Fruit fly (Drosophila melanogaster): ENCODE measurements around the gene myd.

myd gene

DNA sequence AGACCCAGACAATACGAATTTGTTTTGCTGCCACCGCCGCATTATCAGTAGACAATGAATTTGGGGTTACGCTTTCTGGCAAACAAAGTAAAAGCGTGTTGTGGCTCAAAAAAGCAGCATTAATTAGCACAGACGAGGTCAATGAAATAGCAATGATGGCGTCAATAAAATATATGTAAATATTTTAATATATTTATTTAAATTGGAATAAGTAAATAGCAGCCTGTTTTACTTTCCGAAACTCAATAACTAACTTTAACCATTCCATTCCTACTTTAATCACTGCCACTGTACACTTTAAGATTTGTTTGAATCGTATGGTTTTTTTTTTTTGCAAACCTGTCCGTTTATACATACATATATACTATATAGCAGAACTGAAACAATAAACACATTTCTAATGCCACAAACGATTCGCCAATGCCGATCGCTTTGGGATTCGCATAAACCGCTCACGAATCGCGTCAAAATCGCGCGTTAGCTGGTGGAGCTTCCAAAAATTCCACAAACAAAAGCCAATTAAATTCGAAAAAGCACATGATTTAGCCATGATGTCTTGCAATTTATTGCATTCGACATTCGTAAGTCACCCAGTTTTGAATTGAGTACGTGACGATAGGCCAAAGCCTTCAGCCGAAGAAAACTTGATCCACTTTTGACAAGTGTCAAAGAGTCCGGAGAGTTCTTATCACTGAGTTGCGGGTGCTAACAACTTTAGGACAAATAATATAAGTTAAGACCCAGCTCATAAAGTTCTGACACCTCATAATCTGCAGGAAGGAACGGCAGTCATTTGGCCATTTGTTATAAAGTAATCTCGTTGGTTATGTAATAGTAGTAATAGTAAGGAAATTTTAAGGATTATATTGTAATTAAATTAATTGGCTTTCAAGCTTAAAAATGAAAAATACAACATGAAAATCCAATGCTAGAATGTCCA, 28.3 kb upstream of the myd start (continued):
- peak; percentile 58 for TF ChIP-seq PHDP (tag; optimal IDR thresholded peaks at IDR 0.05)
- TF ChIP-seq CG6654 (GFP tag; optimal IDR thresholded peaks at IDR 0.05) = no peak
- no peak for TF ChIP-seq abd-A (tag; optimal IDR thresholded peaks at IDR 0.05)
- TF ChIP-seq Blimp-1 (GFP tag; optimal IDR thresholded peaks at IDR 0.05) = peak; percentile 16
- TF ChIP-seq tll (GFP tag; optimal IDR thresholded peaks at IDR 0.05) = no peak
- TF ChIP-seq ind (GFP tag; optimal IDR thresholded peaks at IDR 0.05) = peak; percentile 9
- no peak for TF ChIP-seq Gug (GFP tag; IDR thresholded peaks at IDR 0.05)
- no peak; the same call in 1 of the 2 replicates for TF ChIP-seq CG14667 (GFP tag; IDR thresholded peaks at IDR 0.05)
- TF ChIP-seq usp (GFP tag; optimal IDR thresholded peaks at IDR 0.05) = no peak
- TF ChIP-seq CG10959 (GFP tag; IDR thresholded peaks at IDR 0.05) = no peak
- TF ChIP-seq vnd (GFP tag; IDR thresholded peaks at IDR 0.05; ENCODE audit: partially characterized antibody) = no peak
- no peak for TF ChIP-seq crp (GFP tag; optimal IDR thresholded peaks at IDR 0.05)
- no peak for TF ChIP-seq CG11560 (tag; IDR thresholded peaks at IDR 0.05)
- TF ChIP-seq CG2120 (GFP tag; optimal IDR thresholded peaks at IDR 0.05) = peak; percentile 29
- no peak for TF ChIP-seq CG15601 (tag; optimal IDR thresholded peaks at IDR 0.05)
- TF ChIP-seq en (GFP tag; optimal IDR thresholded peaks at IDR 0.05) = no peak
- peak; percentile 48; the same call in 1 of the 2 replicates for TF ChIP-seq CG9932 (GFP tag; IDR thresholded peaks at IDR 0.05)
- TF ChIP-seq vvl (GFP tag; IDR thresholded peaks at IDR 0.05) = peak; percentile 78
- TF ChIP-seq hbn (GFP tag; IDR thresholded peaks at IDR 0.05; ENCODE audit: partially characterized antibody) = no peak
- no peak for TF ChIP-seq sens (GFP tag)
- peak; percentile 25 for TF ChIP-seq Sox100B (GFP tag; optimal IDR thresholded peaks at IDR 0.05)
- TF ChIP-seq NK7.1 (GFP tag; optimal IDR thresholded peaks at IDR 0.05) = no peak
- no peak for TF ChIP-seq sima (GFP tag; optimal IDR thresholded peaks at IDR 0.05)
- TF ChIP-seq Antp (GFP tag; optimal IDR thresholded peaks at IDR 0.05) = no peak
- peak; percentile 25 for TF ChIP-seq Xbp1 (GFP tag; optimal IDR thresholded peaks at IDR 0.05)
- peak; percentile 41; the same call in 1 of the 3 replicates for TF ChIP-seq Aef1 (GFP tag; IDR thresholded peaks at IDR 0.05)
- TF ChIP-seq pnt (GFP tag; optimal IDR thresholded peaks at IDR 0.05) = no peak
- no peak for TF ChIP-seq dpn (GFP tag; optimal IDR thresholded peaks at IDR 0.05)
- TF ChIP-seq stwl (tag; optimal IDR thresholded peaks at IDR 0.05) = no peak
- TF ChIP-seq Hr51 (GFP tag; optimal IDR thresholded peaks at IDR 0.05) = peak in 1 of 2 experiments; percentile 54
- no peak for TF ChIP-seq Dp (GFP tag; optimal IDR thresholded peaks at IDR 0.05)
- TF ChIP-seq CG1792 (GFP tag; optimal IDR thresholded peaks at IDR 0.05) = no peak
- TF ChIP-seq CG11696 (GFP tag; IDR thresholded peaks at IDR 0.05) = peak; percentile 79
- TF ChIP-seq bcd (GFP tag; optimal IDR thresholded peaks at IDR 0.05) = peak; percentile 24
- peak; percentile 56 for TF ChIP-seq Ptx1 (GFP tag; IDR thresholded peaks at IDR 0.05)
- TF ChIP-seq sqz (GFP tag; optimal IDR thresholded peaks at IDR 0.05) = no peak
- TF ChIP-seq sna (GFP tag; IDR thresholded peaks at IDR 0.05; ENCODE audit: partially characterized antibody) = no peak
- no peak for TF ChIP-seq CG8944 (GFP tag; optimal IDR thresholded peaks at IDR 0.05)
- no peak for TF ChIP-seq CG34224 (GFP tag; IDR thresholded peaks at IDR 0.05; ENCODE audit: partially characterized antibody)
- TF ChIP-seq NFAT (GFP tag; IDR thresholded peaks at IDR 0.05) = peak; percentile 55; the same call in 1 of the 2 replicates
- TF ChIP-seq CG6854 (GFP tag; optimal IDR thresholded peaks at IDR 0.05) = no peak
- TF ChIP-seq ci (GFP tag; IDR thresholded peaks at IDR 0.05) = peak; percentile 70
- TF ChIP-seq CG2116 (GFP tag; optimal IDR thresholded peaks at IDR 0.05) = no peak
- no peak for TF ChIP-seq CG8290 (GFP tag; optimal IDR thresholded peaks at IDR 0.05)
- no peak for TF ChIP-seq CG8290 (tag; optimal IDR thresholded peaks at IDR 0.05)
- no peak for TF ChIP-seq knrl (GFP tag; IDR thresholded peaks at IDR 0.05; ENCODE audit: partially characterized antibody)
- TF ChIP-seq gt (GFP tag; IDR thresholded peaks at IDR 0.05) = no peak
- TF ChIP-seq Jarid2 (GFP tag; optimal IDR thresholded peaks at IDR 0.05) = no peak
- no peak for TF ChIP-seq Hmx (GFP tag; optimal IDR thresholded peaks at IDR 0.05)
